Worm (Caenorhabditis elegans) whole organism, L3 larva: ENCODE data around the gene C25F9.13.

Source experiments
- ceh-16 ChIP-seq: sonication (generic microtip); optimal IDR thresholded peaks from 2 replicates; lab custom pipeline; 2017; ENCODE audit warnings: missing biosample characterization, missing genetic modification characterization
- ceh-82 ChIP-seq: fragments of 150-350 bp; optimal IDR thresholded peaks from 2 replicates; lab custom pipeline; 2014; ENCODE audit warnings: missing biosample characterization, missing genetic modification characterization
- egl-27 ChIP-seq: sonication (generic microtip); optimal IDR thresholded peaks from 4 replicates; lab custom pipeline; 2017; ENCODE audit warnings: missing biosample characterization, missing genetic modification reagents, missing genetic modification characterization
- fkh-10 ChIP-seq: sonication (generic microtip); optimal IDR thresholded peaks from 2 replicates; lab custom pipeline; 2017; ENCODE audit warnings: missing biosample characterization, missing genetic modification reagents, missing genetic modification characterization
- fos-1 ChIP-seq: fragments of 150-350 bp; optimal IDR thresholded peaks from 2 replicates; lab custom pipeline; 2014; ENCODE audit warnings: missing biosample characterization, missing genetic modification characterization
- lin-15B ChIP-seq: fragments of 150-350 bp; optimal IDR thresholded peaks from 2 replicates; lab custom pipeline; 2014; ENCODE audit warnings: missing biosample characterization, missing genetic modification characterization
- nhr-11 ChIP-seq: fragments of 150-350 bp; optimal IDR thresholded peaks from 2 replicates; lab custom pipeline; 2014; ENCODE audit warnings: missing biosample characterization, missing genetic modification characterization
- nhr-23 ChIP-seq: fragments of 150-350 bp; optimal IDR thresholded peaks from 2 replicates; lab custom pipeline; 2014; ENCODE audit warnings: missing biosample characterization, missing genetic modification reagents, missing genetic modification characterization
- nhr-237 ChIP-seq: fragments of 150-350 bp; optimal IDR thresholded peaks from 2 replicates; lab custom pipeline; 2014; ENCODE audit warnings: missing biosample characterization, missing genetic modification characterization
- nhr-25 ChIP-seq: sonication (generic microtip); optimal IDR thresholded peaks from 2 replicates; lab custom pipeline; 2017; ENCODE audit warnings: missing biosample characterization, missing genetic modification characterization
- pqm-1 ChIP-seq: fragments of 150-350 bp; optimal IDR thresholded peaks from 2 replicates; lab custom pipeline; 2017; ENCODE audit warnings: missing biosample characterization, missing genetic modification characterization, inconsistent platforms
- snpc-4 ChIP-seq: fragments of 150-350 bp; optimal IDR thresholded peaks from 2 replicates; lab custom pipeline; 2014; ENCODE audit warnings: missing biosample characterization, missing genetic modification characterization

- TF ChIP-seq nhr-237 (tag; lab: Kevin White, UChicago) (no peak), nhr-25 (tag; lab: Kevin White, UChicago) (no peak), ceh-82 (tag; lab: Kevin White, UChicago) (no peak), nhr-11 (no peak), lin-15B (no peak), egl-27 (tag; lab: Kevin White, UChicago) (no peak), nhr-23 (tag; lab: Kevin White, UChicago) (no peak), fos-1 (no peak), ceh-16 (tag; lab: Kevin White, UChicago) (no peak), pqm-1 (tag; lab: Kevin White, UChicago) (peak; percentile 35), fkh-10 (GFP tag; lab: Kevin White, UChicago) (no peak), snpc-4 (tag; lab: Kevin White, UChicago) (no peak)
Observed at ce11 chrV:19405276-19405815, 6.6 kb upstream of the C25F9.13 start, which contains the start of the genes C25F9.6 and C25F9.10.
